Fruit fly (Drosophila melanogaster) whole organism, embryonic: Measurements from ENCODE around the gene CG14913.

Source experiments
- Atf-2 ChIP-seq: fragments of 200-800 bp; sonication (Bioruptor generic); optimal IDR thresholded peaks from 2 replicates; lab custom pipeline; 2016; ENCODE audit warnings: missing biosample characterization, missing genetic modification characterization
- Atf6 ChIP-seq: fragments of 200-800 bp; sonication (Bioruptor generic); IDR thresholded peaks from 2 replicates; pipeline ENCODE4 v1.3.6; 2022; ENCODE audit warnings: missing biosample characterization, missing genetic modification characterization
- Bgb ChIP-seq: fragments of 200-800 bp; sonication (Bioruptor generic); IDR thresholded peaks from 2 replicates; pipeline ENCODE4 v1.3.6; 2022; ENCODE audit warnings: missing biosample characterization, missing genetic modification characterization; ENCODE audit not compliant: partially characterized antibody
- CG10209 ChIP-seq: fragments of 200-800 bp; sonication (Bioruptor generic); optimal IDR thresholded peaks from 3 replicates; lab custom pipeline; 2017; ENCODE audit warnings: missing biosample characterization, mild to moderate bottlenecking, missing genetic modification characterization, missing genetic modification reagents
- CG10543 ChIP-seq: fragments of 200-800 bp; sonication (Bioruptor generic); optimal IDR thresholded peaks from 3 replicates; lab custom pipeline; 2017; ENCODE audit warnings: missing biosample characterization, mild to moderate bottlenecking, missing genetic modification characterization, moderate library complexity
- CG11696 ChIP-seq: fragments of 200-800 bp; sonication (Bioruptor generic); IDR thresholded peaks from 2 replicates; pipeline ENCODE4 v1.3.6; 2022; ENCODE audit warnings: missing biosample characterization, missing genetic modification characterization
- CG13424 ChIP-seq: fragments of 200-800 bp; sonication (Bioruptor generic); optimal IDR thresholded peaks from 2 replicates; lab custom pipeline; 2019; ENCODE audit warnings: missing biosample characterization, mild to moderate bottlenecking, missing genetic modification characterization, moderate library complexity
- CG15011 ChIP-seq: fragments of 200-800 bp; sonication (Bioruptor generic); optimal IDR thresholded peaks from 3 replicates; lab custom pipeline; 2018; ENCODE audit warnings: missing biosample characterization, mild to moderate bottlenecking, missing genetic modification characterization
- CG15269 ChIP-seq: fragments of 200-800 bp; sonication (Bioruptor generic); optimal IDR thresholded peaks from 2 replicates; lab custom pipeline; 2018; ENCODE audit warnings: missing biosample characterization, mild to moderate bottlenecking, missing genetic modification characterization, moderate library complexity
- CG1832 ChIP-seq: fragments of 200-800 bp; sonication (Bioruptor generic); optimal IDR thresholded peaks from 2 replicates; lab custom pipeline; 2017; ENCODE audit warnings: missing biosample characterization, mild to moderate bottlenecking, missing genetic modification characterization, inconsistent platforms
- CG3726 ChIP-seq: fragments of 200-800 bp; sonication (Bioruptor generic); IDR thresholded peaks from 3 replicates; pipeline ENCODE4, ENCODE4 v1.3.6; 2022; ENCODE audit warnings: missing biosample characterization, missing genetic modification characterization
- CG6654 ChIP-seq: fragments of 200-800 bp; sonication (Bioruptor generic); optimal IDR thresholded peaks from 2 replicates; lab custom pipeline; 2017; ENCODE audit warnings: missing biosample characterization, mild to moderate bottlenecking, missing genetic modification characterization
- CG6813 ChIP-seq: fragments of 200-800 bp; sonication (Bioruptor generic); optimal IDR thresholded peaks from 2 replicates; lab custom pipeline; 2017; ENCODE audit warnings: missing biosample characterization, missing genetic modification characterization, mild to moderate bottlenecking, moderate library complexity, missing genetic modification reagents
- CG8944 ChIP-seq: fragments of 200-800 bp; sonication (Bioruptor generic); optimal IDR thresholded peaks from 3 replicates; lab custom pipeline; 2016; ENCODE audit warnings: missing biosample characterization, missing genetic modification characterization
- CG9932 ChIP-seq: fragments of 200-800 bp; sonication (Bioruptor generic); IDR thresholded peaks from 2 replicates; pipeline ENCODE4 v1.3.6; 2022; ENCODE audit warnings: missing biosample characterization, missing genetic modification characterization
- CoRest ChIP-seq: fragments of 200-800 bp; sonication (Bioruptor generic); optimal IDR thresholded peaks from 3 replicates; lab custom pipeline; 2018; ENCODE audit warnings: missing biosample characterization, mild to moderate bottlenecking, missing genetic modification characterization, moderate library complexity
- Elba2 ChIP-seq: fragments of 200-800 bp; sonication (Bioruptor generic); optimal IDR thresholded peaks from 3 replicates; lab custom pipeline; 2016; ENCODE audit warnings: missing biosample characterization, missing genetic modification characterization
- Fer2 ChIP-seq: fragments of 200-800 bp; sonication (Bioruptor generic); optimal IDR thresholded peaks from 2 replicates; lab custom pipeline; 2018; ENCODE audit warnings: missing biosample characterization, mild to moderate bottlenecking, missing genetic modification characterization, moderate library complexity
- Hmx ChIP-seq: fragments of 200-800 bp; sonication (Bioruptor generic); optimal IDR thresholded peaks from 2 replicates; lab custom pipeline; 2016; ENCODE audit warnings: missing biosample characterization, missing genetic modification characterization
- Lpt ChIP-seq: fragments of >200 bp; optimal IDR thresholded peaks from 2 replicates; lab custom pipeline; 2018; ENCODE audit warnings: missing biosample characterization, missing genetic modification characterization
- MTF-1 ChIP-seq: fragments of 200-800 bp; sonication (Bioruptor generic); optimal IDR thresholded peaks from 2 replicates; lab custom pipeline; 2018; ENCODE audit warnings: missing biosample characterization, mild to moderate bottlenecking, missing genetic modification characterization, borderline replicate concordance
- NC2β ChIP-seq: fragments of 200-800 bp; sonication (Bioruptor generic); optimal IDR thresholded peaks from 2 replicates; lab custom pipeline; 2016; ENCODE audit warnings: missing biosample characterization, missing genetic modification characterization
- Oli ChIP-seq: fragments of 200-800 bp; sonication (Bioruptor generic); optimal IDR thresholded peaks from 2 replicates; lab custom pipeline; 2018; ENCODE audit warnings: missing biosample characterization, mild to moderate bottlenecking, missing genetic modification characterization, moderate library complexity
- Opbp ChIP-seq: fragments of 200-800 bp; sonication (Bioruptor generic); IDR thresholded peaks from 3 replicates; pipeline ENCODE4 v1.3.6; 2022; ENCODE audit warnings: missing biosample characterization, missing genetic modification characterization; ENCODE audit not compliant: partially characterized antibody
- Rfx ChIP-seq: fragments of 200-800 bp; sonication (Bioruptor generic); IDR thresholded peaks from 2 replicates; pipeline ENCODE4 v1.3.6; 2022; ENCODE audit warnings: missing biosample characterization, missing genetic modification characterization
- Side ChIP-seq: fragments of 200-800 bp; sonication (Bioruptor generic); optimal IDR thresholded peaks from 2 replicates; lab custom pipeline; 2016; ENCODE audit warnings: missing biosample characterization, missing genetic modification characterization
- Six4 ChIP-seq: fragments of 200-800 bp; sonication (Bioruptor generic); optimal IDR thresholded peaks from 2 replicates; lab custom pipeline; 2016; ENCODE audit warnings: missing biosample characterization, missing genetic modification characterization
- Trl ChIP-seq, 3 experiments: fragments of >200 bp in 2 of 3; fragments of 200-800 bp in 1 of 3; sonication (Bioruptor generic) in 1 of 3; optimal IDR thresholded peaks; 2 replicates in 1 of 3; 3 replicates in 2 of 3; lab custom pipeline; 2016 to 2017; ENCODE audit warnings: missing biosample characterization in 1 of 3, missing genetic modification characterization in 1 of 3
- az2 ChIP-seq: fragments of 200-800 bp; sonication (Bioruptor generic); optimal IDR thresholded peaks from 3 replicates; lab custom pipeline; 2016; ENCODE audit warnings: missing biosample characterization, missing genetic modification characterization
- bcd ChIP-seq: fragments of 200-800 bp; sonication (Bioruptor generic); optimal IDR thresholded peaks from 2 replicates; lab custom pipeline; 2017; ENCODE audit warnings: missing biosample characterization, mild to moderate bottlenecking, missing genetic modification characterization
- corto ChIP-seq: fragments of 200-800 bp; sonication (Bioruptor generic); optimal IDR thresholded peaks from 2 replicates; lab custom pipeline; 2016; ENCODE audit warnings: missing biosample characterization, mild to moderate bottlenecking, missing genetic modification characterization, moderate library complexity
- dpn ChIP-seq, 2 experiments: fragments of 200-800 bp; sonication (Bioruptor generic); optimal IDR thresholded peaks; 3 replicates each; lab custom pipeline; 2016; ENCODE audit warnings: missing biosample characterization in 2 of 2, missing genetic modification characterization in 2 of 2
- eve ChIP-seq, 2 experiments: fragments of >200 bp; optimal IDR thresholded peaks; 2 replicates each; lab custom pipeline; 2017; ENCODE audit warnings: missing biosample characterization in 2 of 2, missing genetic modification characterization in 2 of 2
- h ChIP-seq: fragments of >200 bp; optimal IDR thresholded peaks from 2 replicates; lab custom pipeline; 2017
- jigr1 ChIP-seq: fragments of 200-800 bp; sonication (Bioruptor generic); IDR thresholded peaks from 3 replicates; pipeline ENCODE4 v1.3.6; 2022; ENCODE audit warnings: missing biosample characterization, missing genetic modification characterization
- jing ChIP-seq: fragments of 200-800 bp; sonication (Bioruptor generic); optimal IDR thresholded peaks from 2 replicates; lab custom pipeline; 2018; ENCODE audit warnings: missing biosample characterization, mild to moderate bottlenecking, missing genetic modification characterization
- knrl ChIP-seq: fragments of 200-800 bp; sonication (Bioruptor generic); IDR thresholded peaks from 3 replicates; pipeline ENCODE4 v1.3.6; 2022; ENCODE audit warnings: missing biosample characterization, missing genetic modification characterization; ENCODE audit not compliant: partially characterized antibody
- mld ChIP-seq: fragments of 200-800 bp; sonication (Bioruptor generic); IDR thresholded peaks from 3 replicates; pipeline ENCODE4 v1.3.6; 2022; ENCODE audit warnings: missing biosample characterization, missing genetic modification characterization; ENCODE audit not compliant: partially characterized antibody
- nau ChIP-seq: fragments of 200-800 bp; sonication (Bioruptor generic); optimal IDR thresholded peaks from 3 replicates; lab custom pipeline; 2017; ENCODE audit warnings: missing biosample characterization, mild to moderate bottlenecking, missing genetic modification characterization, missing genetic modification reagents
- odd ChIP-seq: fragments of 200-800 bp; sonication (Bioruptor generic); optimal IDR thresholded peaks from 2 replicates; lab custom pipeline; 2017; ENCODE audit warnings: missing biosample characterization, mild to moderate bottlenecking, missing genetic modification characterization
- prd ChIP-seq, 3 experiments: fragments of >200 bp in 2 of 3; fragments of 200-800 bp in 1 of 3; sonication (Bioruptor generic) in 1 of 3; optimal IDR thresholded peaks in 2 of 3; IDR thresholded peaks in 1 of 3; 2 replicates in 2 of 3; 3 replicates in 1 of 3; pipeline versions ENCODE4 v1.3.6 to Lab custom; 2017 to 2022; ENCODE audit warnings: missing biosample characterization in 1 of 3, missing genetic modification characterization in 1 of 3
- sim ChIP-seq: fragments of 200-800 bp; sonication (Bioruptor generic); IDR thresholded peaks from 2 replicates; pipeline ENCODE4 v1.3.6; 2022; ENCODE audit warnings: missing biosample characterization, missing genetic modification characterization
- so ChIP-seq: fragments of 200-800 bp; sonication (Bioruptor generic); IDR thresholded peaks from 3 replicates; pipeline ENCODE4 v1.3.6; 2022; ENCODE audit warnings: missing biosample characterization, missing genetic modification characterization
- sug ChIP-seq: fragments of 200-800 bp; optimal IDR thresholded peaks from 2 replicates; lab custom pipeline; 2019; ENCODE audit warnings: missing biosample characterization, mild to moderate bottlenecking, missing genetic modification characterization, moderate library complexity
- tup ChIP-seq: fragments of 200-800 bp; sonication (Bioruptor generic); optimal IDR thresholded peaks from 2 replicates; lab custom pipeline; 2016; ENCODE audit warnings: missing biosample characterization, mild to moderate bottlenecking, missing genetic modification characterization, moderate library complexity
- twi ChIP-seq: fragments of 200-800 bp; optimal IDR thresholded peaks from 2 replicates; lab custom pipeline; 2019; ENCODE audit warnings: missing biosample characterization, mild to moderate bottlenecking, missing genetic modification characterization, moderate library complexity
- vnd ChIP-seq: fragments of 200-800 bp; sonication (Bioruptor generic); IDR thresholded peaks from 3 replicates; pipeline ENCODE4 v1.3.6; 2022; ENCODE audit warnings: missing biosample characterization, missing genetic modification characterization; ENCODE audit not compliant: partially characterized antibody

The CG14913 gene

DNA sequence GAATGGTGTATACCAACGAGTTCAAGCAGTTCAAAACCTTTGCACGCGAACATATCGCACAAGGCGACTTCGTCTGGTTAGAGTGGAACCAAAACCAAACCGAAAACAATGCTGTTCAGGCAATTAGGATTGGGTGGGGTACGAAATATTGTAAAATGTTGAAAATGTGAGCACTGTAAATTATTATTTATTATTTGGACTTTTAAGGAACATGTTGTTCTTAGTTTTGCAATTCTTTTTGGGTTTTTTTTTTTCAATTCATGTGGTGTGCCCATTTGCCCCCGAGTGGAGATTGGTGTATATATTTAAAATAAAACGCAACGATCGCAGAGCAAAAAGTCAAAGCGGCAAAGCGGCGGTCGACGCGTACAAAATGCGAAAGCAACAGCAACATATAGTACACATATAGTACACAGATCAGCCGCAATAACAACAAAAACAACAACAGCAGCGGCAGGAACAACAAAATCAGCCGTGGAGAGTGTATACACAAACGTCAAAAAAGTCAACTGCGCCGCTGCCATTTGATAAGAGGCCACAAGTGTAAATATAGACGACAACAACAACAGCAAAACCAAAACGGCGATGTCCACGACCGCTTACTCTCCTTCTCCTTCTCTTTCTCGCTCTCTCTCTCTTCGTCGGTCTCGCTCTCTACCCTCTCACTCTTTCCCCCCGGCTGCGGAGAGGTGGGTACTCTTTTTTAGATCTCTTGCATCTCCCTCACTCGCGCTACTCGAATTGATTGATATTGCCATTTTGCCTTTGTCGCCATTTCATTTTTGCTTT, 28.1 kb downstream of the CG14913 start (continued):
- TF ChIP-seq dpn (GFP tag; optimal IDR thresholded peaks at IDR 0.05; lab: Kevin White, UChicago) (peak in 1 of 2 experiments; percentile 19), Trl (optimal IDR thresholded peaks at IDR 0.05; lab: Kevin White, UChicago) (peak; percentile 81 to 93), Trl (GFP tag; optimal IDR thresholded peaks at IDR 0.05; lab: Kevin White, UChicago) (peak; percentile 43), sim (GFP tag; lab: Robert Waterston, UW) (0 out of 2 replicates have a peak, but pooled peaks have one; percentile 7), CoRest (peak; percentile 12), Bgb (GFP tag; lab: Robert Waterston, UW) (0 out of 2 replicates have a peak, but pooled peaks have one; percentile 22), tup (no peak), Atf-2 (GFP tag; lab: Kevin White, UChicago) (peak; percentile 3), h (no peak), CG8944 (GFP tag; lab: Kevin White, UChicago) (no peak), CG10543 (GFP tag; lab: Kevin White, UChicago) (peak; percentile 76), bcd (GFP tag; lab: Kevin White, UChicago) (peak; percentile 27), so (peak; percentile 54; the same call in 2 of the 3 replicates), Side (GFP tag; lab: Kevin White, UChicago) (peak; percentile 43), nau (GFP tag; lab: Kevin White, UChicago) (peak; percentile 72), NC2β (GFP tag; lab: Kevin White, UChicago) (no peak), mld (GFP tag; lab: Robert Waterston, UW) (no peak), CG6654 (GFP tag; lab: Kevin White, UChicago) (no peak), Hmx (GFP tag; lab: Kevin White, UChicago) (no peak), CG15269 (peak; percentile 36), Opbp (GFP tag; lab: Robert Waterston, UW) (no peak), Atf6 (GFP tag; lab: Robert Waterston, UW) (peak; percentile 31; the same call in 1 of the 2 replicates), Fer2 (tag; lab: Kevin White, UChicago) (peak; percentile 0), CG13424 (tag; lab: Kevin White, UChicago) (peak; percentile 30), CG15011 (peak; percentile 35), vnd (no peak), CG3726 (GFP tag; lab: Robert Waterston, UW) (no peak), prd (optimal IDR thresholded peaks at IDR 0.05; lab: Kevin White, UChicago) (no peak), prd (GFP tag; IDR thresholded peaks at IDR 0.05; lab: Robert Waterston, UW) (0 out of 3 replicates have a peak, but pooled peaks have one; percentile 30), Six4 (GFP tag; lab: Kevin White, UChicago) (no peak), CG6813 (peak; percentile 69), CG1832 (GFP tag; lab: Kevin White, UChicago) (peak; percentile 77), jing (GFP tag; lab: Kevin White, UChicago) (no peak), MTF-1 (GFP tag; lab: Kevin White, UChicago) (peak; percentile 72), az2 (GFP tag; lab: Kevin White, UChicago) (peak; percentile 20), odd (GFP tag; lab: Kevin White, UChicago) (peak; percentile 60), Lpt (GFP tag; lab: Kevin White, UChicago) (no peak), knrl (GFP tag; lab: Robert Waterston, UW) (no peak), corto (GFP tag; lab: Kevin White, UChicago) (peak; percentile 71), Rfx (GFP tag; lab: Robert Waterston, UW) (peak; percentile 39; the same call in 1 of the 2 replicates), CG9932 (0 out of 2 replicates have a peak, but pooled peaks have one; percentile 5), Oli (tag; lab: Kevin White, UChicago) (peak; percentile 48), sug (peak; percentile 63), jigr1 (GFP tag; lab: Robert Waterston, UW) (0 out of 3 replicates have a peak, but pooled peaks have one; percentile 7), twi (no peak), eve (GFP tag; optimal IDR thresholded peaks at IDR 0.05; lab: Kevin White, UChicago) (peak in 1 of 2 experiments; percentile 34), Elba2 (GFP tag; lab: Kevin White, UChicago) (no peak), CG11696 (peak; percentile 80), CG10209 (peak; percentile 33)
